Worm (Caenorhabditis elegans) whole organism, L1 larva: ENCODE measurements around the gene F01D5.2.

ENCODE experiments used
- C34B4.2 ChIP-seq: sonication (generic microtip); optimal IDR thresholded peaks from 2 replicates; lab custom pipeline; 2017; ENCODE audit warnings: mild to moderate bottlenecking, missing genetic modification characterization, missing compliant biosample characterization
- dpl-1 ChIP-seq, 3 experiments: fragments of 150-350 bp in 2 of 3; sonication (generic microtip) in 1 of 3; optimal IDR thresholded peaks; 2 replicates each; lab custom pipeline; 2014 to 2017; ENCODE audit warnings: missing biosample characterization in 3 of 3, missing genetic modification characterization in 3 of 3, missing genetic modification reagents in 3 of 3
- efl-1 ChIP-seq, 4 experiments: fragments of 150-350 bp; optimal IDR thresholded peaks in 3 of 4; peaks in 1 of 4; 1 replicate in 1 of 4; 2 replicates in 3 of 4; lab custom pipeline; 2014; ENCODE audit warnings: missing biosample characterization in 2 of 4, missing genetic modification characterization in 2 of 4, missing genetic modification reagents in 2 of 4
- fkh-4 ChIP-seq: sonication (generic microtip); optimal IDR thresholded peaks from 2 replicates; lab custom pipeline; 2016; ENCODE audit warnings: missing compliant biosample characterization, missing genetic modification characterization, borderline replicate concordance
- lin-15B ChIP-seq: fragments of 150-350 bp; sonication (generic microtip); optimal IDR thresholded peaks from 3 replicates; lab custom pipeline; 2014; ENCODE audit warnings: missing biosample characterization, missing genetic modification characterization
- mef-2 ChIP-seq: fragments of 150-350 bp; optimal IDR thresholded peaks from 2 replicates; lab custom pipeline; 2014; ENCODE audit warnings: missing biosample characterization, missing genetic modification characterization
- nhr-237 ChIP-seq: fragments of 150-350 bp; optimal IDR thresholded peaks from 2 replicates; lab custom pipeline; 2014; ENCODE audit warnings: missing biosample characterization, missing genetic modification characterization
- skn-1 ChIP-seq: fragments of 150-350 bp; optimal IDR thresholded peaks from 2 replicates; lab custom pipeline; 2014; ENCODE audit warnings: missing biosample characterization, missing genetic modification characterization
- vab-15 ChIP-seq: sonication (generic microtip); optimal IDR thresholded peaks from 2 replicates; lab custom pipeline; 2017; ENCODE audit warnings: missing genotype, mild to moderate bottlenecking, missing genetic modification characterization, missing compliant biosample characterization

- no peak for TF ChIP-seq dpl-1 (GFP tag; optimal IDR thresholded peaks at IDR 0.05; lab: Kevin White, UChicago)
- TF ChIP-seq nhr-237 (tag; lab: Kevin White, UChicago): no peak
- no peak for TF ChIP-seq vab-15 (tag; lab: Kevin White, UChicago)
- no peak for TF ChIP-seq C34B4.2 (tag; lab: Kevin White, UChicago)
- TF ChIP-seq lin-15B (tag; lab: Kevin White, UChicago): no peak
- TF ChIP-seq skn-1: no peak
- no peak for TF ChIP-seq efl-1 (optimal IDR thresholded peaks at IDR 0.05; lab: Kevin White, UChicago)
- TF ChIP-seq efl-1 (GFP tag; optimal IDR thresholded peaks at IDR 0.05 in 1 of 2; lab: Kevin White, UChicago): no peak
- no peak for TF ChIP-seq fkh-4 (tag; lab: Kevin White, UChicago)
- no peak for TF ChIP-seq mef-2 (tag; lab: Kevin White, UChicago)
Observed at ce11 chrII:13977701-13978100, 21.2 kb downstream of the F01D5.2 start.
